Fruit fly (Drosophila melanogaster) whole organism, pupa: ENCODE measurements around the gene CG18265.

Experiments used
- CG10348 ChIP-seq: fragments of 200-800 bp; sonication (Bioruptor generic); IDR thresholded peaks from 2 replicates; pipeline ENCODE4 v1.3.6; 2022; ENCODE audit warnings: missing biosample characterization, missing genetic modification characterization
- CG12605 ChIP-seq: fragments of 200-800 bp; sonication (Bioruptor generic); IDR thresholded peaks from 2 replicates; pipeline ENCODE4 v1.3.6; 2022; ENCODE audit warnings: missing biosample characterization, missing genetic modification characterization
- CG13204 ChIP-seq: fragments of 200-800 bp; sonication (Bioruptor generic); optimal IDR thresholded peaks from 2 replicates; lab custom pipeline; 2018; ENCODE audit warnings: missing biosample characterization, mild to moderate bottlenecking, missing genetic modification characterization, moderate library complexity
- CG14655 ChIP-seq: fragments of 200-800 bp; sonication (Bioruptor generic); optimal IDR thresholded peaks from 3 replicates; lab custom pipeline; 2017; ENCODE audit warnings: mild to moderate bottlenecking, missing biosample characterization, missing genetic modification reagents, missing genetic modification characterization
- CG15710 ChIP-seq: fragments of 200-800 bp; sonication (Bioruptor generic); optimal IDR thresholded peaks from 2 replicates; lab custom pipeline; 2018; ENCODE audit warnings: missing biosample characterization, mild to moderate bottlenecking, missing genetic modification characterization, moderate library complexity
- CG17806 ChIP-seq: fragments of 200-800 bp; sonication (Bioruptor generic); optimal IDR thresholded peaks from 2 replicates; lab custom pipeline; 2018; ENCODE audit warnings: missing biosample characterization, mild to moderate bottlenecking, missing genetic modification characterization, moderate library complexity
- CG32121 ChIP-seq: fragments of 200-800 bp; sonication (Bioruptor generic); IDR thresholded peaks from 2 replicates; pipeline ENCODE4 v1.3.6; 2022; ENCODE audit warnings: missing biosample characterization, missing genetic modification characterization
- CG34367 ChIP-seq: fragments of 200-800 bp; sonication (Bioruptor generic); optimal IDR thresholded peaks from 2 replicates; lab custom pipeline; 2018; ENCODE audit warnings: missing biosample characterization, mild to moderate bottlenecking, missing genetic modification characterization
- CG4496 ChIP-seq: fragments of 200-800 bp; sonication (Bioruptor generic); IDR thresholded peaks from 3 replicates; pipeline ENCODE4 v1.3.6; 2022; ENCODE audit warnings: missing biosample characterization, missing genetic modification characterization
- CG8159 ChIP-seq: fragments of 200-800 bp; sonication (Bioruptor generic); optimal IDR thresholded peaks from 3 replicates; lab custom pipeline; 2018; ENCODE audit warnings: missing biosample characterization, mild to moderate bottlenecking, missing genetic modification characterization, moderate library complexity
- CG8301 ChIP-seq: fragments of 200-800 bp; sonication (Bioruptor generic); optimal IDR thresholded peaks from 2 replicates; lab custom pipeline; 2018; ENCODE audit warnings: missing biosample characterization, mild to moderate bottlenecking, missing genetic modification characterization
- CG9948 ChIP-seq: fragments of 200-800 bp; sonication (Bioruptor generic); optimal IDR thresholded peaks from 2 replicates; lab custom pipeline; 2018; ENCODE audit warnings: missing biosample characterization, mild to moderate bottlenecking, missing genetic modification characterization, moderate library complexity
- D1 ChIP-seq: fragments of 200-800 bp; sonication (Bioruptor generic); optimal IDR thresholded peaks from 2 replicates; lab custom pipeline; 2018; ENCODE audit warnings: missing biosample characterization, mild to moderate bottlenecking, missing genetic modification characterization, moderate library complexity
- EcR ChIP-seq: fragments of 200-800 bp; sonication (Bioruptor generic); optimal IDR thresholded peaks from 3 replicates; lab custom pipeline; 2019; ENCODE audit warnings: missing biosample characterization, missing genetic modification characterization, mild to moderate bottlenecking, moderate library complexity, missing genetic modification reagents
- Ets98B ChIP-seq: fragments of 200-800 bp; sonication (Bioruptor generic); IDR thresholded peaks from 2 replicates; pipeline ENCODE4 v1.3.6; 2022; ENCODE audit warnings: missing biosample characterization, missing genetic modification characterization
- Pif1A ChIP-seq: fragments of 200-800 bp; sonication (Bioruptor generic); optimal IDR thresholded peaks from 3 replicates; lab custom pipeline; 2016; ENCODE audit warnings: missing biosample characterization, missing genetic modification characterization
- Pif1B ChIP-seq: fragments of 200-800 bp; sonication (Bioruptor generic); optimal IDR thresholded peaks from 3 replicates; lab custom pipeline; 2016; ENCODE audit warnings: missing biosample characterization, missing genetic modification characterization
- Snoo ChIP-seq: fragments of 200-800 bp; sonication (Bioruptor generic); optimal IDR thresholded peaks from 3 replicates; lab custom pipeline; 2017; ENCODE audit warnings: missing biosample characterization, mild to moderate bottlenecking, missing genetic modification characterization, inconsistent platforms
- fd96Ca ChIP-seq: fragments of 200-800 bp; sonication (Bioruptor generic); IDR thresholded peaks from 3 replicates; pipeline ENCODE4 v1.3.6; 2022; ENCODE audit warnings: missing biosample characterization, missing genetic modification characterization
- gl ChIP-seq: fragments of 200-800 bp; sonication (Bioruptor generic); optimal IDR thresholded peaks from 2 replicates; lab custom pipeline; 2018; ENCODE audit warnings: missing biosample characterization, mild to moderate bottlenecking, missing genetic modification characterization
- rn ChIP-seq: fragments of 200-800 bp; sonication (Bioruptor generic); IDR thresholded peaks from 2 replicates; pipeline ENCODE4 v1.3.6; 2022; ENCODE audit warnings: missing biosample characterization, missing genetic modification characterization

Gene CG18265

DNA sequence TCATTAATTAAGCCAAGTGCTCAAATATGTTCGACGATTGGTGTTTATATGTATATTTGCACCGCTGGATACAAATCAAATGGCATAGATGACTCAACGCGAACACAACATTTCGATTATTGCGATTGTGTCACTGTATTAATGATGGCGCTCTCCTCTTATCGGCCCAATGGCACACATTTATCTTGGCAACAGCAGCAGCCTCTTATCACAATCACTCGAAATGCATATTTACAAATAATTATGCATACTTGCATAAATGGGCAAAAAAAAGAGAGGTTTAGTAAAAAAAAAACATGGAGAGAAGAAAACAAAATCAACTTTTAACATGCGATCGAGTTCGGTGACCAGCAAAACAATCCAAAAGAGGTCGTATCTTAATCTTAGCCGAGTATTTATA lies 27.9 kb upstream of the CG18265 start:
- no peak for TF ChIP-seq CG14655 (GFP tag; lab: Kevin White, UChicago)
- no peak for TF ChIP-seq CG13204 (GFP tag; lab: Kevin White, UChicago)
- TF ChIP-seq CG15710, result no peak
- TF ChIP-seq CG17806 (tag; lab: Kevin White, UChicago), result no peak
- no peak for TF ChIP-seq Snoo
- no peak for TF ChIP-seq Pif1A (GFP tag; lab: Kevin White, UChicago)
- TF ChIP-seq Ets98B (GFP tag; lab: Robert Waterston, UW), result no peak
- TF ChIP-seq CG10348 (GFP tag; lab: Robert Waterston, UW), result no peak
- no peak for TF ChIP-seq CG8159
- TF ChIP-seq CG8301 (tag; lab: Kevin White, UChicago), result no peak
- TF ChIP-seq D1 (tag; lab: Kevin White, UChicago), result no peak
- no peak for TF ChIP-seq CG4496 (GFP tag; lab: Robert Waterston, UW)
- TF ChIP-seq CG34367 (tag; lab: Kevin White, UChicago), result no peak
- TF ChIP-seq EcR (GFP tag; lab: Kevin White, UChicago), result no peak

DNA sequence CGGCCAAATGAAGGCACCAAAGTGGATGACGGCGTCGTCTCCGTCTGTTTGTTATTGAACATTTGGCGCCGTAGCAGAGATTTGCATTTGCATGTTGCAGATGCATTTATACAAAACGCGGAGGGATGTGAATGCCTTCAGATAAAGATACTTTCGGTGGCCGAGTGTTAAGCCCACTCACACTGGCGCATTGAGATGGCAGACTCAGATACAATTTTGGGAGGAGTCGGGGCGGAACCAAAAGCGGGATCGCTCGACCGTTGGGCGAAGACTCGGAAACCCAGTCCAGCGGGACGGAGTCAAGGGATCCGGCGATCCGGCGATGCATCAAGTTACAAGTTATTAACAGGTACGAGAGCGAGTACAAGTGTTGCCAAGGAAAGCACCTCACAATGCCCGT lies 27.1 kb upstream of the CG18265 start:
- TF ChIP-seq Pif1B (GFP tag; lab: Kevin White, UChicago), result no peak
- TF ChIP-seq CG15710, result no peak
- no peak for TF ChIP-seq CG4496 (GFP tag; lab: Robert Waterston, UW)
- TF ChIP-seq CG9948 (tag; lab: Kevin White, UChicago), result no peak
- no peak for TF ChIP-seq EcR (GFP tag; lab: Kevin White, UChicago)
- no peak for TF ChIP-seq Snoo
- TF ChIP-seq CG8301 (tag; lab: Kevin White, UChicago), result no peak
- TF ChIP-seq CG14655 (GFP tag; lab: Kevin White, UChicago), result no peak
- no peak for TF ChIP-seq D1 (tag; lab: Kevin White, UChicago)
- no peak for TF ChIP-seq fd96Ca (GFP tag; lab: Robert Waterston, UW)
- TF ChIP-seq rn (GFP tag; lab: Robert Waterston, UW), result no peak
- TF ChIP-seq CG12605, result no peak
- no peak for TF ChIP-seq CG13204 (GFP tag; lab: Kevin White, UChicago)
- TF ChIP-seq Ets98B (GFP tag; lab: Robert Waterston, UW), result no peak
- no peak for TF ChIP-seq CG8159

DNA sequence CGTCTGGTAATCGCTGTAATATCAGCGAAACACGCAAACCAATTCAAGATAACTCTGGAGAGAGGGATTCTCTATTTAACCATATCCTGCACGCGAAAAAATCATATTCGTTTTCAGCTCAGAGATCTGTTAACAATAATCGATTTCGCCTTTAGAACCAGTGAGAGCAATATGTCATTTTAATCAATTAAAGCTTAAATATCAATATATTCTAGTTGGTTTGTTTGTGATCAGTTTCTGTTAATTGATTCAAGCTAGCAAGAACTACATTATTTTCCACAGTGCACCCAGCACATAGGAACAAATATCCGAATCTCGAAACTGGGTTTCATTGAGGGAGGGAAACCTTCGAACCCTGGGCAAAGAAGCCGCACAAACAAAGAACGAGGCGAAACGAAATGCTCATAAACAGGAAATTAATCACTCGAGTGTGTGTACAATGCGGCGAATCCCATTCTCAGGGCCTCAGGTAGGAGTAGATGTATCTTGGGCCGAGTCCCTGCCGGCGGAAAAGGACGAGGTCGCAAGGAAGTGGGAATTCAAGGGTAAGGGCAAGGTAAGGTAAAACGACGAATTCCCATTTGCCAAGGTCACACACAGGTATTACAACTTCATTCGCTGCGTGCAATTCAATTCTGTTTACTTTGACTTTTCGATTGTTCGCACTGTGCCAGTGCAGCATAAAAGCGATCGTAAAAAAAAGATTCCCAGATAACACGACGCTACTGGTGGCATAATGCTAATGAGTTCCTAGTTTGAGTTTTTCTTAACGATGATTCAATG lies 23.0 kb upstream of the CG18265 start:
- no peak for TF ChIP-seq CG10348 (GFP tag; lab: Robert Waterston, UW)
- TF ChIP-seq CG15710, result peak; percentile 89
- peak; percentile 76 for TF ChIP-seq D1 (tag; lab: Kevin White, UChicago)
- peak; percentile 57 for TF ChIP-seq CG14655 (GFP tag; lab: Kevin White, UChicago)
- peak; percentile 46 for TF ChIP-seq EcR (GFP tag; lab: Kevin White, UChicago)
- no peak for TF ChIP-seq fd96Ca (GFP tag; lab: Robert Waterston, UW)
- TF ChIP-seq CG8159, result peak; percentile 93
- peak; percentile 79 for TF ChIP-seq Pif1A (GFP tag; lab: Kevin White, UChicago)
- TF ChIP-seq CG34367 (tag; lab: Kevin White, UChicago), result peak; percentile 84
- peak; percentile 82 for TF ChIP-seq CG17806 (tag; lab: Kevin White, UChicago)
- no peak for TF ChIP-seq CG32121 (GFP tag; lab: Robert Waterston, UW)
- TF ChIP-seq CG12605, result no peak
- no peak for TF ChIP-seq Ets98B (GFP tag; lab: Robert Waterston, UW)
- peak; percentile 43 for TF ChIP-seq CG13204 (GFP tag; lab: Kevin White, UChicago)
- peak; percentile 50 for TF ChIP-seq CG8301 (tag; lab: Kevin White, UChicago)
- TF ChIP-seq CG9948 (tag; lab: Kevin White, UChicago), result peak; percentile 83
- peak; percentile 10; the same call in 1 of the 3 replicates for TF ChIP-seq CG4496 (GFP tag; lab: Robert Waterston, UW)
- TF ChIP-seq Pif1B (GFP tag; lab: Kevin White, UChicago), result peak; percentile 78
- TF ChIP-seq gl (tag; lab: Kevin White, UChicago), result peak; percentile 76
- peak; percentile 29 for TF ChIP-seq Snoo
- TF ChIP-seq, all 21 proteins: peak for 15

DNA sequence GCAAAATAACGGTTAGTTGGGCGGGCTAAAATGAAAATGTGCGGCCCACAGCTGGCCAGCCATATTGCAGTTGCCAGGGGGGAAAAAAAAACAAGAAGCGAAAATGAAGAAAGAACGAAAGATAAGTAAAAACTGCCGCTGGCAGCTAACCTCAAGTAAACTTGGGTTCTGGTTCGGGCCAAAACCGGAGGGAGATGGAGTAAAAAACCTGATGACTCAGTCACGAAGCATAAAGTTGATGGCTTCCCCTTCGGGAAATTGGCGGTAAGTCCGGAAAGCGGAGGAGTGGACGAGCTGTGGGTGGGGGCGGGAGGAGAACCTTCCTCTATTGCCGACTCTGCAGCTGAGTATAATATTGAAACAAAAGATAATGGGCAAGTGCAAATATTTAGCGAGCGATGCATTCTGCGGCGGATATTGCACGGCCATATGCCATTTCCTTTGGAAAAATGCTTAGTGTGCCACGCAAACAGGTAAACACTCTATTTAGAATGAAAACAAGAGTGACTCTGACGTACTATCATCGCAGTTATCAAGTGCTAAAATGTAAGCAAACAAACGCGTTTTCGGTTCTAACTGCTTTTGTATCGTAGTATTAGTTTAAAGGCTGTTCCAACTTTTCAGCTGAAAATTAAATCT lies 20.0 kb upstream of the CG18265 start:
- peak; percentile 71 for TF ChIP-seq EcR (GFP tag; lab: Kevin White, UChicago)
- no peak for TF ChIP-seq CG9948 (tag; lab: Kevin White, UChicago)
- no peak for TF ChIP-seq rn (GFP tag; lab: Robert Waterston, UW)
- no peak for TF ChIP-seq Snoo
- no peak for TF ChIP-seq CG13204 (GFP tag; lab: Kevin White, UChicago)
- no peak for TF ChIP-seq CG34367 (tag; lab: Kevin White, UChicago)
- no peak for TF ChIP-seq CG8159
- TF ChIP-seq CG4496 (GFP tag; lab: Robert Waterston, UW), result peak; percentile 46; the same call in 1 of the 3 replicates
- no peak for TF ChIP-seq CG12605
- 0 out of 2 replicates have a peak, but pooled peaks have one; percentile 7 for TF ChIP-seq Ets98B (GFP tag; lab: Robert Waterston, UW)
- TF ChIP-seq Pif1A (GFP tag; lab: Kevin White, UChicago), result no peak
- TF ChIP-seq gl (tag; lab: Kevin White, UChicago), result no peak

DNA sequence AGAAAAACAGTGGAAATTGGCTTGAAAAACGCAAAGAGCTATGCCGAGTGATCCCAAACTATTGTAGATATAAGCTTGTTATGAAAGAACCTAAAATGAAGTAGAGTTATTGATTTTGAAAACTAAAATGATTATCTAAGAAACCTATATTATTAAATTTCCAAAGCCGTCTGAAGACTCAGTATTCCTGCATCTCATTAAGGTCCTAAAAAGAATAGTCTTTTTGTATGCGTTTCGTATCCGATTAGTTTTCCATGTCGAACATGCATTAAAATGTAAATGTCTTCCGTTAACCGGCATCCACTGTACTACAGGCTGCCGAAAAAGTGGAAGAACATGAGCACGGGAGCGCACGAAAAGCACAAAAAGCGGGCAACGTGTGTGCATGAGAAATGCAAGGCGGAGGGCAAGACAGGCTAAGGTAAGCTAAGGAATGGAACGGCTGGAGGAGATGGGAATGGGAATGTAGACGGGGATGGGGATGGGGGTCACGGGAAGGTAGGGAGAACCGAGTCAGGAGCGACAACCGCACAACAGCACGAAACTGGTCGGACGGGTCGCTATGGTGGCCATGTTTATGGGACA lies 18.5 kb upstream of the CG18265 start:
- TF ChIP-seq CG14655 (GFP tag; lab: Kevin White, UChicago) (peak; percentile 73), CG17806 (tag; lab: Kevin White, UChicago) (peak; percentile 74), CG12605 (no peak), CG8159 (peak; percentile 89), CG32121 (GFP tag; lab: Robert Waterston, UW) (no peak), EcR (GFP tag; lab: Kevin White, UChicago) (peak; percentile 94), Ets98B (GFP tag; lab: Robert Waterston, UW) (no peak), CG13204 (GFP tag; lab: Kevin White, UChicago) (peak; percentile 69), Pif1B (GFP tag; lab: Kevin White, UChicago) (peak; percentile 78), CG8301 (tag; lab: Kevin White, UChicago) (peak; percentile 69), CG15710 (peak; percentile 87), Snoo (peak; percentile 68), fd96Ca (GFP tag; lab: Robert Waterston, UW) (peak; percentile 38; the same call in 1 of the 3 replicates), gl (tag; lab: Kevin White, UChicago) (peak; percentile 50), CG34367 (tag; lab: Kevin White, UChicago) (peak; percentile 68), CG9948 (tag; lab: Kevin White, UChicago) (peak; percentile 79), CG10348 (GFP tag; lab: Robert Waterston, UW) (no peak), CG4496 (GFP tag; lab: Robert Waterston, UW) (no peak; the same call in 2 of the 3 replicates), rn (GFP tag; lab: Robert Waterston, UW) (no peak), Pif1A (GFP tag; lab: Kevin White, UChicago) (peak; percentile 76), D1 (tag; lab: Kevin White, UChicago) (peak; percentile 55)
- TF ChIP-seq, all 21 proteins: peak for 15
